Worm (Caenorhabditis elegans): ENCODE data around the gene F32D8.14.

The F32D8.14 gene

ce11 chrV:10897106-10897171 is 2.4 kb upstream of the F32D8.14 start, which contains the start of gene sec-61.G:
sec-61.G (minus strand) TSS chrV:10897143.
- no peak for TF ChIP-seq C08G9.2 (tag; optimal IDR thresholded peaks at IDR 0.05)
- no peak for TF ChIP-seq ceh-2 (tag; optimal IDR thresholded peaks at IDR 0.05)
- no peak for TF ChIP-seq pag-3 (tag; optimal IDR thresholded peaks at IDR 0.05; ENCODE audit: borderline replicate concordance)
- TF ChIP-seq elt-2 (tag; optimal IDR thresholded peaks at IDR 0.05): no peak

- TF ChIP-seq gmeb-2 (tag; optimal IDR thresholded peaks at IDR 0.05): no peak
- TF ChIP-seq ztf-16 (tag; optimal IDR thresholded peaks at IDR 0.05): no peak
- no peak for TF ChIP-seq ceh-34 (tag; optimal IDR thresholded peaks at IDR 0.05)
- TF ChIP-seq fkh-6 (tag; optimal IDR thresholded peaks at IDR 0.05): no peak
- no peak for TF ChIP-seq ama-1 (optimal IDR thresholded peaks at IDR 0.05)
- TF ChIP-seq unc-3 (GFP tag; conservative IDR thresholded peaks at IDR 0.05): no peak
- no peak for TF ChIP-seq unc-3 (tag; optimal IDR thresholded peaks at IDR 0.05)
These were observed 2.1 kb upstream of the F32D8.14 start for ce11 chrV:10896706-10897105.

- TF ChIP-seq hlh-8 (tag; optimal IDR thresholded peaks at IDR 0.05) (no peak), hlh-13 (GFP tag; optimal IDR thresholded peaks at IDR 0.05) (no peak), unc-55 (GFP tag; optimal IDR thresholded peaks at IDR 0.05) (no peak)
These were observed 1.7 kb upstream of the F32D8.14 start, which contains the start of gene F32D8.13 for ce11 chrV:10896295-10896694. F32D8.13 (minus strand) TSS chrV:10896543.

ce11 chrV:10893510-10894128 is 969 bp downstream of the F32D8.14 start, which contains the start of gene F32D8.4:
F32D8.4 (minus strand) TSS chrV:10893560.
- TF ChIP-seq lin-11 (tag; optimal IDR thresholded peaks at IDR 0.05) (no peak), dmd-4 (tag; optimal IDR thresholded peaks at IDR 0.05; ENCODE audit: borderline replicate concordance) (no peak)

ce11 chrV:10890980-10891379 is 3.6 kb downstream of the F32D8.14 start, which contains the start of gene F32D8.12:
F32D8.12 (minus strand) TSS chrV:10891027.
- no peak for TF ChIP-seq hlh-15 (tag; optimal IDR thresholded peaks at IDR 0.05)
- no peak for TF ChIP-seq ceh-6 (GFP tag; optimal IDR thresholded peaks at IDR 0.05)
- no peak for TF ChIP-seq sdc-2 (tag; optimal IDR thresholded peaks at IDR 0.05)
- no peak for TF ChIP-seq lim-6 (tag; optimal IDR thresholded peaks at IDR 0.05)
- no peak for TF ChIP-seq ceh-2 (tag; optimal IDR thresholded peaks at IDR 0.05)
- TF ChIP-seq ceh-9 (tag; optimal IDR thresholded peaks at IDR 0.05): no peak
- TF ChIP-seq hlh-8 (tag; optimal IDR thresholded peaks at IDR 0.05): no peak
- TF ChIP-seq pha-4 (tag; optimal IDR thresholded peaks at IDR 0.05): no peak
- no peak for TF ChIP-seq dmd-4 (tag; optimal IDR thresholded peaks at IDR 0.05; ENCODE audit: borderline replicate concordance)
- no peak for TF ChIP-seq fkh-10 (GFP tag; optimal IDR thresholded peaks at IDR 0.05)
- no peak for TF ChIP-seq lin-11 (tag; optimal IDR thresholded peaks at IDR 0.05)
- no peak for TF ChIP-seq ttx-3 (tag; optimal IDR thresholded peaks at IDR 0.05)
- no peak for TF ChIP-seq ceh-48 (tag; optimal IDR thresholded peaks at IDR 0.05)
- no peak for TF ChIP-seq ceh-18 (tag; optimal IDR thresholded peaks at IDR 0.05)

ce11 chrV:10889774-10890173 is 4.8 kb downstream of the F32D8.14 start:
- TF ChIP-seq sdc-2 (tag; optimal IDR thresholded peaks at IDR 0.05) (no peak), pros-1 (tag; optimal IDR thresholded peaks at IDR 0.05) (no peak), nfya-1 (tag; optimal IDR thresholded peaks at IDR 0.05) (no peak), gmeb-2 (tag; optimal IDR thresholded peaks at IDR 0.05) (no peak), odd-2 (tag; optimal IDR thresholded peaks at IDR 0.05) (no peak), ama-1 (optimal IDR thresholded peaks at IDR 0.05) (no peak), npax-4 (tag; optimal IDR thresholded peaks at IDR 0.05) (no peak), syd-9 (tag; optimal IDR thresholded peaks at IDR 0.05) (no peak), elt-2 (tag; optimal IDR thresholded peaks at IDR 0.05) (no peak)

ce11 chrV:10889036-10889435 is 5.6 kb downstream of the F32D8.14 start, which contains the start of gene F32D8.11:
F32D8.11 (minus strand) TSS chrV:10889136.
- TF ChIP-seq fkh-6 (tag; optimal IDR thresholded peaks at IDR 0.05) (no peak), hlh-30 (tag; optimal IDR thresholded peaks at IDR 0.05; ENCODE audit: insufficient read depth) (no peak)
